Worm (Caenorhabditis elegans): ENCODE measurements around the gene F54D12.9.

Gene F54D12.9

DNA sequence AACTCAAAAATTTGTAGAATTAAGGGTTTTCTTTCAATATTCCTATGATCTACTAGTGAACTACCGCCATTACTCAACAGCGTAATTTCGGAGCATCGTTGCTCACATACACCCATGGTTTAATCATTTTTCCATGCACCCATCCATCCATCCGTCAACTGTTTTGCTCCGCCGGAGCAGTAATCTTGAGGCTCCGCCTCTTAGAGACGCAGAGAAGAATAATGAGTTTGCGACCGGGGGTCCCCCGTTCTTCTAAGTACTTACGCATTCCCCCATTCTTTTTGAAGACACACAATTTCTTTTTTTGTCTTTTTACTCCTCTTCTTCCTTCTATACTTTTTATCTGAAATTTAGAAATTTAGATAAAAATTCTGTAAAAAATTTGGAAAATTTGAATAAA is 43.3 kb downstream of the F54D12.9 start:
- TF ChIP-seq snpc-4 (tag; optimal IDR thresholded peaks at IDR 0.05): no peak
- TF ChIP-seq elt-3 (tag; optimal IDR thresholded peaks at IDR 0.05): no peak
- no peak for TF ChIP-seq pax-3 (tag; optimal IDR thresholded peaks at IDR 0.05)
- no peak for TF ChIP-seq ceh-63 (GFP tag; optimal IDR thresholded peaks at IDR 0.05)
- TF ChIP-seq lin-14 (GFP tag; optimal IDR thresholded peaks at IDR 0.05): peak; percentile 18
- TF ChIP-seq lin-35 (GFP tag; optimal IDR thresholded peaks at IDR 0.05): no peak

Data from whole organism, L1 larva.